3 fruit fly cellular contexts compared by ENCODE assay signal in genomic region chr3R:11469745-11470144, dm6.
TF ChIP-seq lines count a peak whose summit lies in the region.

No protein-coding gene starts in this region.

- TF ChIP-seq CTCF in whole organism, embryonic (GFP tag; optimal IDR thresholded peaks at IDR 0.05; lab: Kevin White, UChicago): no peak

TF ChIP-seq in whole organism, embryonic, 481 proteins besides CTCF, POLR2A, EP300 and RAD21 (continues in another document):
- TF ChIP-seq sens (GFP tag; lab: Kevin White, UChicago) (peak; percentile 21), lab (GFP tag; optimal IDR thresholded peaks at IDR 0.05; lab: Kevin White, UChicago) (peak; percentile 30), Hsf (GFP tag; optimal IDR thresholded peaks at IDR 0.05; lab: Kevin White, UChicago) (peak; percentile 3), CG17385 (GFP tag; optimal IDR thresholded peaks at IDR 0.05; lab: Kevin White, UChicago) (no peak), CG2120 (GFP tag; optimal IDR thresholded peaks at IDR 0.05; lab: Kevin White, UChicago) (peak; percentile 18), Kr (GFP tag; optimal IDR thresholded peaks at IDR 0.05; lab: Kevin White, UChicago) (no peak), Fer2 (tag; optimal IDR thresholded peaks at IDR 0.05; lab: Kevin White, UChicago) (no peak), z (GFP tag; IDR thresholded peaks at IDR 0.05; lab: Robert Waterston, UW) (no peak), gem (tag; optimal IDR thresholded peaks at IDR 0.05; lab: Kevin White, UChicago) (peak; percentile 19), Hmr (GFP tag; optimal IDR thresholded peaks at IDR 0.05; lab: Kevin White, UChicago) (peak; percentile 31), CG10274 (GFP tag; optimal IDR thresholded peaks at IDR 0.05; lab: Kevin White, UChicago) (no peak), BtbVII (GFP tag; optimal IDR thresholded peaks at IDR 0.05; lab: Kevin White, UChicago) (peak; percentile 19), Med (GFP tag; lab: Kevin White, UChicago) (peak; percentile 58), Fer1 (GFP tag; optimal IDR thresholded peaks at IDR 0.05; lab: Kevin White, UChicago) (peak; percentile 8), fd96Cb (tag; optimal IDR thresholded peaks at IDR 0.05; lab: Kevin White, UChicago) (no peak), Six4 (GFP tag; optimal IDR thresholded peaks at IDR 0.05; lab: Kevin White, UChicago) (no peak), CG9437 (GFP tag; optimal IDR thresholded peaks at IDR 0.05; lab: Kevin White, UChicago) (no peak), CG18619 (GFP tag; optimal IDR thresholded peaks at IDR 0.05; lab: Kevin White, UChicago) (no peak), Meics (GFP tag; optimal IDR thresholded peaks at IDR 0.05; lab: Kevin White, UChicago) (peak; percentile 16), Gug (GFP tag; IDR thresholded peaks at IDR 0.05; lab: Robert Waterston, UW) (no peak), CG1024 (GFP tag; IDR thresholded peaks at IDR 0.05; lab: Robert Waterston, UW) (no peak), grau (tag; optimal IDR thresholded peaks at IDR 0.05; lab: Kevin White, UChicago) (peak; percentile 11), CG18599 (GFP tag; optimal IDR thresholded peaks at IDR 0.05; lab: Kevin White, UChicago) (peak; percentile 51), pnt (GFP tag; optimal IDR thresholded peaks at IDR 0.05; lab: Kevin White, UChicago) (no peak), CG11504 (tag; optimal IDR thresholded peaks at IDR 0.05; lab: Kevin White, UChicago) (peak; percentile 34), abd-A (tag; optimal IDR thresholded peaks at IDR 0.05; lab: Kevin White, UChicago) (peak; percentile 45), dpn (GFP tag; optimal IDR thresholded peaks at IDR 0.05; lab: Kevin White, UChicago) (no peak), D19A (tag; optimal IDR thresholded peaks at IDR 0.05; lab: Kevin White, UChicago) (no peak), Hand (GFP tag; optimal IDR thresholded peaks at IDR 0.05; lab: Kevin White, UChicago) (no peak), p53 (GFP tag; optimal IDR thresholded peaks at IDR 0.05; lab: Kevin White, UChicago) (no peak), CG9215 (GFP tag; IDR thresholded peaks at IDR 0.05; lab: Robert Waterston, UW) (peak; percentile 5; the same call in 1 of the 2 replicates), CG13424 (tag; optimal IDR thresholded peaks at IDR 0.05; lab: Kevin White, UChicago) (no peak)

TF ChIP-seq in whole organism, prepupa, 60 proteins besides CTCF, POLR2A, EP300 and RAD21 (continues in another document):
- TF ChIP-seq pdm3 (GFP tag; optimal IDR thresholded peaks at IDR 0.05; lab: Kevin White, UChicago) (no peak), Hr38 (GFP tag; optimal IDR thresholded peaks at IDR 0.05; lab: Kevin White, UChicago) (no peak), ss (GFP tag; optimal IDR thresholded peaks at IDR 0.05; lab: Kevin White, UChicago) (no peak), Sox15 (GFP tag; optimal IDR thresholded peaks at IDR 0.05; lab: Kevin White, UChicago) (no peak), Ets96B (tag; optimal IDR thresholded peaks at IDR 0.05; lab: Kevin White, UChicago) (no peak), CG32006 (GFP tag; optimal IDR thresholded peaks at IDR 0.05; lab: Kevin White, UChicago) (peak; percentile 41), Blimp-1 (GFP tag; optimal IDR thresholded peaks at IDR 0.05; lab: Kevin White, UChicago) (no peak), CG7368 (GFP tag; optimal IDR thresholded peaks at IDR 0.05; lab: Kevin White, UChicago) (no peak), spab (GFP tag; optimal IDR thresholded peaks at IDR 0.05; lab: Kevin White, UChicago) (no peak), CG9139 (GFP tag; optimal IDR thresholded peaks at IDR 0.05; lab: Kevin White, UChicago) (no peak), CG15336 (GFP tag; IDR thresholded peaks at IDR 0.05; lab: Robert Waterston, UW) (peak; percentile 23; the same call in 1 of the 2 replicates), topi (GFP tag; optimal IDR thresholded peaks at IDR 0.05; lab: Kevin White, UChicago) (no peak), cyc (GFP tag; optimal IDR thresholded peaks at IDR 0.05; lab: Kevin White, UChicago) (no peak), lz (GFP tag; optimal IDR thresholded peaks at IDR 0.05; lab: Kevin White, UChicago) (no peak), OdsH (GFP tag; optimal IDR thresholded peaks at IDR 0.05; lab: Kevin White, UChicago) (no peak), acj6 (GFP tag; optimal IDR thresholded peaks at IDR 0.05; lab: Kevin White, UChicago) (no peak), eg (GFP tag; IDR thresholded peaks at IDR 0.05; lab: Robert Waterston, UW) (0 out of 3 replicates have a peak, but pooled peaks have one; percentile 13), CG3032 (tag; optimal IDR thresholded peaks at IDR 0.05; lab: Kevin White, UChicago) (no peak), svp (GFP tag; lab: Kevin White, UChicago) (peak; percentile 14), Met (GFP tag; optimal IDR thresholded peaks at IDR 0.05; lab: Kevin White, UChicago) (no peak), Hr4 (GFP tag; optimal IDR thresholded peaks at IDR 0.05; lab: Kevin White, UChicago) (peak; percentile 38), fkh (GFP tag; optimal IDR thresholded peaks at IDR 0.05; lab: Kevin White, UChicago) (no peak), fd85E (GFP tag; optimal IDR thresholded peaks at IDR 0.05; lab: Kevin White, UChicago) (no peak), Eip93F (GFP tag; optimal IDR thresholded peaks at IDR 0.05; lab: Kevin White, UChicago) (no peak), CG6792 (GFP tag; optimal IDR thresholded peaks at IDR 0.05; lab: Kevin White, UChicago) (no peak), Gug (GFP tag; IDR thresholded peaks at IDR 0.05; lab: Robert Waterston, UW) (no peak), CG6163 (GFP tag; IDR thresholded peaks at IDR 0.05; lab: Robert Waterston, UW) (no peak), achi (GFP tag; optimal IDR thresholded peaks at IDR 0.05; lab: Kevin White, UChicago) (no peak), salr (GFP tag; optimal IDR thresholded peaks at IDR 0.05; lab: Kevin White, UChicago) (no peak), Eip78C (GFP tag; lab: Kevin White, UChicago) (peak; percentile 68), CG31627 (GFP tag; optimal IDR thresholded peaks at IDR 0.05; lab: Kevin White, UChicago) (no peak), CG11294 (GFP tag; IDR thresholded peaks at IDR 0.05; lab: Robert Waterston, UW) (no peak), Sox102F (GFP tag; optimal IDR thresholded peaks at IDR 0.05; lab: Kevin White, UChicago) (no peak), Hr39 (GFP tag; optimal IDR thresholded peaks at IDR 0.05; lab: Kevin White, UChicago) (no peak), CG6854 (GFP tag; optimal IDR thresholded peaks at IDR 0.05; lab: Kevin White, UChicago) (no peak)

TF ChIP-seq in whole organism, pupa, 21 proteins besides CTCF, POLR2A, EP300 and RAD21:
- TF ChIP-seq CG14655 (GFP tag; optimal IDR thresholded peaks at IDR 0.05; lab: Kevin White, UChicago) (peak; percentile 26), Pif1A (GFP tag; optimal IDR thresholded peaks at IDR 0.05; lab: Kevin White, UChicago) (no peak), Pif1B (GFP tag; optimal IDR thresholded peaks at IDR 0.05; lab: Kevin White, UChicago) (no peak), Snoo (tag; optimal IDR thresholded peaks at IDR 0.05; lab: Kevin White, UChicago) (no peak), gl (tag; optimal IDR thresholded peaks at IDR 0.05; lab: Kevin White, UChicago) (no peak), D1 (tag; optimal IDR thresholded peaks at IDR 0.05; lab: Kevin White, UChicago) (no peak), CG34367 (tag; optimal IDR thresholded peaks at IDR 0.05; lab: Kevin White, UChicago) (no peak)
